Worm (Caenorhabditis elegans) whole organism, early embryonic: ENCODE measurements around the gene str-108.

Experiments used
- B0310.2 ChIP-seq: sonication (generic microtip); optimal IDR thresholded peaks from 2 replicates; lab custom pipeline; 2016; ENCODE audit warnings: mild to moderate bottlenecking, missing genetic modification characterization, missing compliant biosample characterization
- F13C5.2 ChIP-seq: sonication (generic microtip); optimal IDR thresholded peaks from 2 replicates; lab custom pipeline; 2017; ENCODE audit warnings: mild to moderate bottlenecking, missing genetic modification characterization, inconsistent platforms, missing compliant biosample characterization
- aly-1 ChIP-seq: sonication (generic microtip); optimal IDR thresholded peaks from 2 replicates; lab custom pipeline; 2016; ENCODE audit warnings: missing genetic modification characterization, missing compliant biosample characterization
- ama-1 ChIP-seq: fragments of 150-350 bp; optimal IDR thresholded peaks from 2 replicates; lab custom pipeline; 2014
- ceh-13 ChIP-seq: fragments of 200-800 bp; sonication (Bioruptor generic); optimal IDR thresholded peaks from 2 replicates; lab custom pipeline; 2018; ENCODE audit warnings: mild to moderate bottlenecking, missing genetic modification characterization, missing compliant biosample characterization
- ceh-36 ChIP-seq: sonication (generic microtip); optimal IDR thresholded peaks from 2 replicates; lab custom pipeline; 2016; ENCODE audit warnings: missing genetic modification characterization, inconsistent platforms, missing compliant biosample characterization
- ets-7 ChIP-seq: sonication (generic microtip); optimal IDR thresholded peaks from 2 replicates; lab custom pipeline; 2016; ENCODE audit warnings: missing genotype, missing genetic modification characterization, missing compliant biosample characterization
- flt-1 ChIP-seq: fragments of 200-800 bp; sonication (Bioruptor generic); IDR thresholded peaks from 2 replicates; pipeline ENCODE4 v1.3.6; 2022; ENCODE audit warnings: missing genetic modification characterization, missing compliant biosample characterization
- hmbx-1 ChIP-seq: sonication (generic microtip); optimal IDR thresholded peaks from 2 replicates; lab custom pipeline; 2016; ENCODE audit warnings: mild to moderate bottlenecking, missing genetic modification characterization, missing compliant biosample characterization
- hmg-4 ChIP-seq: fragments of 200-800 bp; sonication (Bioruptor generic); optimal IDR thresholded peaks from 2 replicates; lab custom pipeline; 2018; ENCODE audit warnings: mild to moderate bottlenecking, missing genetic modification characterization, missing compliant biosample characterization
- hnd-1 ChIP-seq: sonication (generic microtip); optimal IDR thresholded peaks from 2 replicates; lab custom pipeline; 2016; ENCODE audit warnings: missing genetic modification characterization, missing compliant biosample characterization
- pes-1 ChIP-seq: fragments of 200-800 bp; sonication (Bioruptor generic); IDR thresholded peaks from 2 replicates; pipeline ENCODE4 v1.3.6; 2022; ENCODE audit warnings: missing genetic modification reagents, missing genetic modification characterization, missing compliant biosample characterization
- scrt-1 ChIP-seq: fragments of 200-800 bp; sonication (Bioruptor generic); IDR thresholded peaks from 2 replicates; pipeline ENCODE4 v1.3.6; 2022; ENCODE audit warnings: missing genetic modification characterization, missing compliant biosample characterization
- sea-1 ChIP-seq: fragments of 200-800 bp; sonication (Bioruptor generic); conservative IDR thresholded peaks from 2 replicates; pipeline ENCODE4 v1.3.6; 2022; ENCODE audit warnings: missing genetic modification characterization, missing compliant biosample characterization
- tbx-11 ChIP-seq: fragments of 200-800 bp; sonication (Bioruptor generic); IDR thresholded peaks from 2 replicates; pipeline ENCODE4 v1.3.6; 2022; ENCODE audit warnings: missing genetic modification characterization, missing compliant biosample characterization
- tbx-37 ChIP-seq: fragments of 200-800 bp; sonication (Bioruptor generic); conservative IDR thresholded peaks from 2 replicates; pipeline ENCODE4 v1.3.6; 2022; ENCODE audit warnings: missing genetic modification reagents, missing genetic modification characterization, missing compliant biosample characterization
- tra-4 ChIP-seq: sonication (generic microtip); optimal IDR thresholded peaks from 2 replicates; lab custom pipeline; 2017; ENCODE audit warnings: missing genetic modification characterization, missing compliant biosample characterization

str-108 gene

ce11 chrV:16213323-16213722 lies 47.3 kb downstream of the str-108 start:
- no peak for TF ChIP-seq ceh-36 (tag; lab: Kevin White, UChicago)
- TF ChIP-seq tbx-11, result no peak
- no peak for TF ChIP-seq ama-1 (lab: Kevin White, UChicago)
- no peak for TF ChIP-seq sea-1 (GFP tag; lab: Robert Waterston, UW)
- TF ChIP-seq ceh-13, result no peak
- TF ChIP-seq F13C5.2 (tag; lab: Kevin White, UChicago), result no peak
- no peak for TF ChIP-seq hnd-1
- TF ChIP-seq flt-1 (GFP tag; lab: Robert Waterston, UW), result no peak
- TF ChIP-seq hmg-4 (GFP tag; lab: Kevin White, UChicago), result no peak
- TF ChIP-seq ets-7 (tag; lab: Kevin White, UChicago), result no peak
- no peak for TF ChIP-seq B0310.2
- no peak for TF ChIP-seq pes-1 (GFP tag; lab: Robert Waterston, UW)
- no peak for TF ChIP-seq hmbx-1 (tag; lab: Kevin White, UChicago)
- TF ChIP-seq aly-1 (tag; lab: Kevin White, UChicago), result no peak
- no peak for TF ChIP-seq tra-4 (tag; lab: Kevin White, UChicago)
- TF ChIP-seq tbx-37 (GFP tag; lab: Robert Waterston, UW), result no peak
- no peak for TF ChIP-seq scrt-1 (GFP tag; lab: Robert Waterston, UW)

DNA sequence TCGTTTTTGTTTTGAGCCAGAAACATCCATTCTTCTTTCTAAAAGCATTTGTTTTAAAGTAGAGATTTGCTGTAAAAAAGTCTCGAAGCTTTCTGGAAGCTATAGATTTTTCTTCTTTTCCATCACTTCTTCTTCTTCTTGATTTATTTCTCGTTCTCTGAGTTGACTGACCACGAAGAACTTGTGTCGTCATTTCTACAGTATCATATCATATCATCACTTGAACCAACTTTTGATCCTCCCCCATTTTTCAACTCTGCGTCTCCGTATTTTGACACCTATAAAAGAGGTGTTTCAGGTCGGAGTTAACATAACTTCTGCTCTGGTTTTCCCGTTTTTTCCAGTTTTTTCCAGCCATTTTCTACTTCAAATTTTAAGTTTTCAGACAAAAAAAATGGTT lies 48.5 kb downstream of the str-108 start, which contains the start of gene F11A5.9:
Gene F11A5.9, plus strand, starts transcription at position 386 of the 400 bp plus-strand sequence.
- no peak for TF ChIP-seq F13C5.2 (tag; lab: Kevin White, UChicago)
- no peak for TF ChIP-seq flt-1 (GFP tag; lab: Robert Waterston, UW)
- TF ChIP-seq tbx-37 (GFP tag; lab: Robert Waterston, UW), result no peak
- no peak for TF ChIP-seq ceh-13
- TF ChIP-seq sea-1 (GFP tag; lab: Robert Waterston, UW), result no peak
- no peak for TF ChIP-seq tra-4 (tag; lab: Kevin White, UChicago)
- no peak for TF ChIP-seq B0310.2
